Fruit fly (Drosophila melanogaster) Kc167 (cell line): ENCODE measurements around the gene CG10561.

ENCODE experiments used
- Sin3A ChIP-seq: fragments of >200 bp; optimal IDR thresholded peaks from 2 replicates; lab custom pipeline; 2018; ENCODE audit warnings: missing external identifiers
- insv ChIP-seq: fragments of >200 bp; optimal IDR thresholded peaks from 3 replicates; lab custom pipeline; 2018; ENCODE audit warnings: missing external identifiers

DNA sequence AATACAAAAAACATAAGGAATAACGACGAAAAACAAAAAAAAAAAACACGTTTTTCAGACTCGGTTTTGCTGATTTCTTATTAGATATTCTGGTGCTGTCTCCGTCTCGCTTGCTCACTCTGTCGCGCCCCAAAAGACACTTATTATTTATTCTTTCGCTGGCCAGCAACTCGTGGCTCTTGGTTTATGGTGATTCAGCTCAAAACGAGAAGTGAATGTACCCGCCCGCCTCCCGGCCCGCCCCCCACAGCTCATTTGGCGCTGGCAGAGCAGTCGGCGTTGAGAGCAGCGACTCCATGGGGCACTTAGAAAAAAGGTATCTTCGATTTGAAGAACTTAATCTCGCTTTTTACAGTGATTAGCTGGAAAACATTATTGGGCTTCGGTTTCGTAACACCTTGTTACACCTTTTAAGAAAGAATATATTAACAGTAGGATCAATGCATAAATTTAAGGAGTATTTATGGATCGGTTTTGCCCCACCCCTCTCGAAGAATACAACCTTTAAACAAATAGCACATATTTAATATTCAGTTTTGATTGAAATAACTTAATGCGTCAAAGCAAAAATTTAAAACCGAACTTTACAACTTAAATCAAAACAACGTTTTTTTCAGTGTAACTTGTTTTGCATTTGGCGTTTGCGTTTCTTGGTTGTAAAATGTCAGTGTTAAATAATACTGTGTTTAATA is 27.4 kb downstream of the CG10561 start:
- TF ChIP-seq insv (lab: Kevin White, UChicago), result no peak
- no peak for TF ChIP-seq Sin3A
